Worm (Caenorhabditis elegans) whole organism, early embryonic: Measurements from ENCODE around the gene str-114.

Source experiments
- B0310.2 ChIP-seq: sonication (generic microtip); optimal IDR thresholded peaks from 2 replicates; lab custom pipeline; 2016; ENCODE audit warnings: mild to moderate bottlenecking, missing genetic modification characterization, missing compliant biosample characterization
- ama-1 ChIP-seq: fragments of 150-350 bp; optimal IDR thresholded peaks from 2 replicates; lab custom pipeline; 2014
- ceh-13 ChIP-seq: fragments of 200-800 bp; sonication (Bioruptor generic); optimal IDR thresholded peaks from 2 replicates; lab custom pipeline; 2018; ENCODE audit warnings: mild to moderate bottlenecking, missing genetic modification characterization, missing compliant biosample characterization
- ceh-36 ChIP-seq: sonication (generic microtip); optimal IDR thresholded peaks from 2 replicates; lab custom pipeline; 2016; ENCODE audit warnings: missing genetic modification characterization, inconsistent platforms, missing compliant biosample characterization
- ets-7 ChIP-seq: sonication (generic microtip); optimal IDR thresholded peaks from 2 replicates; lab custom pipeline; 2016; ENCODE audit warnings: missing genotype, missing genetic modification characterization, missing compliant biosample characterization
- hmbx-1 ChIP-seq: sonication (generic microtip); optimal IDR thresholded peaks from 2 replicates; lab custom pipeline; 2016; ENCODE audit warnings: mild to moderate bottlenecking, missing genetic modification characterization, missing compliant biosample characterization
- scrt-1 ChIP-seq: fragments of 200-800 bp; sonication (Bioruptor generic); IDR thresholded peaks from 2 replicates; pipeline ENCODE4 v1.3.6; 2022; ENCODE audit warnings: missing genetic modification characterization, missing compliant biosample characterization
- sea-1 ChIP-seq: fragments of 200-800 bp; sonication (Bioruptor generic); conservative IDR thresholded peaks from 2 replicates; pipeline ENCODE4 v1.3.6; 2022; ENCODE audit warnings: missing genetic modification characterization, missing compliant biosample characterization
- tbx-11 ChIP-seq: fragments of 200-800 bp; sonication (Bioruptor generic); IDR thresholded peaks from 2 replicates; pipeline ENCODE4 v1.3.6; 2022; ENCODE audit warnings: missing genetic modification characterization, missing compliant biosample characterization
- tra-4 ChIP-seq: sonication (generic microtip); optimal IDR thresholded peaks from 2 replicates; lab custom pipeline; 2017; ENCODE audit warnings: missing genetic modification characterization, missing compliant biosample characterization

DNA sequence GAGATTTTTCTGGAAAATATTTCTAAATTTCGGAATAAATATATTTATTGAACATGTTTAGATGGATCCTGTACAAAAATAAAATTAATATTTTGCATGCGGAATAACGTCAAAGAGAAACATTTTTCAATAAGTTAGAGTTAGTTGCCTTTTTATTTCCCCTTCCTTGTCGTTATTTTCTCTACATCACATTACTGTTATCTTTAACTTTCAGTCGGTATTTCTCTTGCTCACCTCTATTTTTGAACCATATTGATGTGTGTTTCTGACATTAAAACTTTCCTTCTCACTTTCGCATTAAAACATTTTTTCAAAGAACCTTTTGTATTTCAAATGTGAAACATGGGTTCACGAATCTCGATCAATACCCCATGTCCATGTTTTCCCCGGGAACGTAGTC lies 20.9 kb downstream of the str-114 start, which contains the start of gene Y39H10B.3:
- TF ChIP-seq ama-1 (lab: Kevin White, UChicago) (no peak), ceh-13 (GFP tag; lab: Kevin White, UChicago) (no peak), tra-4 (tag; lab: Kevin White, UChicago) (no peak), B0310.2 (tag; lab: Kevin White, UChicago) (no peak), hmbx-1 (tag; lab: Kevin White, UChicago) (no peak), ets-7 (tag; lab: Kevin White, UChicago) (no peak), scrt-1 (GFP tag; lab: Robert Waterston, UW) (no peak), ceh-36 (tag; lab: Kevin White, UChicago) (no peak), tbx-11 (GFP tag; lab: Robert Waterston, UW) (no peak), sea-1 (GFP tag; lab: Robert Waterston, UW) (no peak)
